Worm (Caenorhabditis elegans) whole organism, dauer: ENCODE data around the gene ZK1098.2.

Source experiments
- unc-62 ChIP-seq: sonication (generic microtip); optimal IDR thresholded peaks from 2 replicates; lab custom pipeline; 2017; ENCODE audit warnings: missing biosample characterization, missing genetic modification reagents, missing genetic modification characterization

Gene ZK1098.2

ce11 chrIII:9507799-9508198 lies 21.2 kb upstream of the ZK1098.2 start, which contains the start of gene vha-14:
Gene vha-14 (plus strand): TSS chrIII:9508100.
- no peak for TF ChIP-seq unc-62

DNA sequence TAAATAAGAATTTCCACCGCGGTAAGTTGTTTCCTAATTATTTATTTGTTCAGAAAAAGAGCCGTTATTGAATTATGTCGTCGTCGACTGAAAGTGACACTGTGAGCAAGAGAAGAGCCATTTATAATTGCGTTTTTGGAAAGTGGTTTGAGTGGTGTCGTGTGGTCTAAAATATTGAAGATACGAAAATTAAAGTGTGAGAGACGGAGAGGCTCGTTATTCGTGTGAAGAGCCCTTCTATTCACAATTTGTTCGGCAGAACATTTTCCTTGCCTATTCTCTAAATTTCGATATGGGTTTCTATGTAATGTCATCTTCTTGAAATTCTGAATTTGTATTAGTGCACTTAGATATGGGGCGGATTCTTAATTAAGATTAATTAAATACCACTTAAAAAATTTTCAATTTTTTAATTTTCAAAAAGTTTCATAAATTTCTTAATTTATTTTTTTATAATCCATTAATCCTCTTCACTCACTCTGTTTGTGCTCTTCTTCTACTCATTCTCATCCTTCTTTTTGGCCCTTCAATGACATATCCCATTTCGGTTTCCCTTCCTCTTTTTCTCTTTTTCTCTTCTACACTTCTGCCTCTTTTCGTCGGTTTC lies 19.1 kb upstream of the ZK1098.2 start:
- no peak for TF ChIP-seq unc-62

DNA sequence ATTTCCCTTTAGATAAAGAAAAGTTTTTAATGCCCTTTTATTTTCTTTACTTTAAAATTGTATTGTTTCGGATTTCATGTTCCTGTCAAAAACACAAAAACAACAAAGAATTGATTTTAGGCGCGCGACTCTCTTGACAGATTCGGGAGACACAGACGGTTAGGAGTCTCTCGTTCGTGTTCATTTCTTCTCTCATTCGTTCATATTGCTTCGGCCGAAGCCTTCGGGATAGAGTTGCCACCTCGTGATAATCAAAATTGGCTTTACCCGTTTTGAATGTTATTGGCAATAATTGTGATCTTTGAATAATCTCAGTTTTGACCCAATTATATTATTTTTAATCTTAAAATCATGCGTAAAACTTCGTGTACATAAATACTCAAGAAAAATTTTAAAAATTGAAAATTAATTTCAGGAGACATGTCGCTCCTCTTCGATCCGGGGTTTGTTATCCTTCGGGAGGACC lies 17.9 kb upstream of the ZK1098.2 start, which contains the start of gene F55H2.5:
Gene F55H2.5, plus strand, starts transcription at position 416 of the 466 bp plus-strand sequence.
- no peak for TF ChIP-seq unc-62

DNA sequence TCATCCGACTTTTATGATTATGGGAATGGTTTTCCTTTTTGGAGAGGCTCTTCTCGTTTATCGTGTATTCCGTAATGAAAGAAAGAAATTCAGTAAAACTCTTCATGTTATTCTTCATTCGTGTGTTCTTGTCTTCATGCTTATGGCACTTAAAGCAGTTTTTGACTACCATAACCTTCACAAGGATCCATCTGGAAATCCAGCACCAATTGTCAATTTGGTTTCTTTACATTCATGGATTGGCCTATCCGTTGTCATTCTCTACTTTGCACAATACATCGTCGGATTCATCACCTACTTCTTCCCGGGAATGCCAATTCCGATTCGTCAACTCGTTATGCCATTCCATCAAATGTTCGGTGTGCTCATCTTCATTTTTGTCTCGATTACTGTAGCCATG lies 17.3 kb upstream of the ZK1098.2 start:
- no peak for TF ChIP-seq unc-62

- no peak for TF ChIP-seq unc-62
Observed at ce11 chrIII:9513006-9513405, 16.0 kb upstream of the ZK1098.2 start.

- TF ChIP-seq unc-62 = no peak
Observed at ce11 chrIII:9513569-9513968, 15.4 kb upstream of the ZK1098.2 start, which contains the start of gene F55H2.8. Gene F55H2.8 (plus strand): TSS chrIII:9513869.

DNA sequence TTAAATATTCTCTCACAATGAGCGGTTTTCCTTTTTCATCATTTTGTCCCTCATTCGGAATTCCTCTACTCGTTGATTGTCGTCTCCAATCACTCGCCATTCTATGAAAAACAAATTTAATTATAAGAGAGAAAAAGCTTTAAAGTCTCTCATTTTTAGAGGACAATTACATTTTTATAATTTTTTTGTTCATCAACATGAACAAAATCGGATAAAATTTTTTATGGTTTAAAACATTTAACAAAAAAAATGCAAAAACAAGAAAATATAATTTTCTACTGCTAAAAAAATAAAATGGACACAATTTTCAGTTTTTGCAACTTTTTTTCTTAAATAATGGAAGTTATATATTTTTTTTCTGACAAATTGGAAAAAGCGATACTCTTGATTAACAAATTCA lies 12.8 kb upstream of the ZK1098.2 start, which contains the start of gene F55H2.7:
Gene F55H2.7, minus strand, starts transcription at position 101 of the 400 bp plus-strand sequence.
- TF ChIP-seq unc-62 = no peak

- no peak for TF ChIP-seq unc-62
Observed at ce11 chrIII:9521410-9522090, 7.4 kb upstream of the ZK1098.2 start, which contains the start of the genes clu-1 and prp-40. Gene clu-1 (minus strand): TSS chrIII:9521460. Gene prp-40 (plus strand): TSS chrIII:9522075.

- no peak for TF ChIP-seq unc-62
Observed at ce11 chrIII:9523581-9523980, 5.4 kb upstream of the ZK1098.2 start, which contains the start of gene mrps-23. Gene mrps-23 (minus strand): TSS chrIII:9523672.

- TF ChIP-seq unc-62 = no peak
Observed at ce11 chrIII:9525252-9525651, 3.7 kb upstream of the ZK1098.2 start, which contains the start of gene trpp-3. Gene trpp-3 (plus strand): TSS chrIII:9525552.

DNA sequence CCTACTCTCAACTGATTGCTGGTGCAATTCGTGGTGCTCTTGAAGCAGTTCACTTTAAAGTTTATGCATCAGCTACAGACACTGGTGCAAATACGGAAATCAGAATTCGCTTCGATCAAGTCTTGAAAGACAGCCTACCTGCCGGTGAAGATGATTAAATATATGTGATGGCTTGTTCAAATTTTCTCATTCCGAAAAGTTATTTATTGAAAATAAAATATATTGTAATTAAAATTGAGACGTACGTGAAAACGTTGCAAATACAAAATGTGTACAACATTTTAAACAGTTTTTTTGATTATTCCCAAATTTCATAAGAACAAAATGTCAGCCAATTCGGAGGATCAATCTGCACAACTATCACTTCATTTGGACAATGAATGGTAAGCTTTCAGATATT lies 2.1 kb upstream of the ZK1098.2 start, which contains the start of gene ZK1098.6:
Gene ZK1098.6, plus strand, starts transcription at position 301 of the 400 bp plus-strand sequence.
- TF ChIP-seq unc-62 = no peak

- no peak for TF ChIP-seq unc-62
Observed at ce11 chrIII:9538655-9539155, 9.7 kb downstream of the ZK1098.2 start, which contains the start of gene ZK1098.3. Gene ZK1098.3 (minus strand): TSS chrIII:9538705.

DNA sequence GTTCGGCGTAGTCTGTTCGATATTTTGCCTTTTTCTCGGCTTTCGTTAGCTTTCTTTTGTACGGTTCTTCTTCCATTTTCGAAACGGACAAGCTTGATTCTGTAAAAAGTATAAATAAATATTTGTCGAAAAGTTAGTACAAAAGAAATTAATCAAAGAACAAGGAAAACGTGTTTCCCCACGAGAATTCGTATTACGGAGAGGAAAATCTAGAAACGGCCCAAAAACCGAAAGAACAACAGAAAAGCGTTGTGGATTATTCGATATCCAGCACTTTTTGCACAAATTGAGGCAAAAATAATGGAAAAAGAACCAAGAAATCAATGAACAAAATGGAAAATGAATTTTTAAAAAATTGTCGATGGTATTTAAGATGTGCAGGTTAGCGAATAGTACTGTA lies 13.3 kb downstream of the ZK1098.2 start, which contains the start of gene mut-7:
Gene mut-7, minus strand, starts transcription at position 101 of the 400 bp plus-strand sequence.
- no peak for TF ChIP-seq unc-62

DNA sequence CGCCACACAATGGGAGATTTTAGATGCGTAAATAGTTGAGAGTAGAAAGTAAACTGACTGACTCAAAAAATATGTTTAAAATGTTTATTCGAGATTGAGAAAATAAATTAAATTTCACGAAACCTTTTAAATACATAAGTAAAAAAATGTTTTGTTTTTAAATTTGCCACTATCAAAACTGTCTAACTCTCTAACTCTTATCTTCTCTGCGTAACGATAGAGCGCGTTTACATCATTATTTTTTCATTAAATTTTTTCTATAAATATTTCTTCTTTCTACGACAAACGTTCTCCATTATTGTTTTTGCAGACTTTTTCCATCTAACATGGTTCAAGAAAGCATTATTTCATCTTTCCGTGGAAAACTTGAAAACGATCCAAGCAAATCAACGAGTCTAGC lies 13.9 kb downstream of the ZK1098.2 start, which contains the start of gene eif-2Balpha:
Gene eif-2Balpha, plus strand, starts transcription at position 304 of the 400 bp plus-strand sequence.
- TF ChIP-seq unc-62 = no peak

- TF ChIP-seq unc-62 = no peak
Observed at ce11 chrIII:9544125-9544524, 15.2 kb downstream of the ZK1098.2 start, which contains the start of gene ZK1098.9. Gene ZK1098.9 (plus strand): TSS chrIII:9544425.

ce11 chrIII:9544820-9545219 lies 15.9 kb downstream of the ZK1098.2 start, which contains the start of gene ZK1098.12:
Gene ZK1098.12 (plus strand): TSS chrIII:9545120.
- TF ChIP-seq unc-62 = no peak
